Worm (Caenorhabditis elegans) whole organism, L4/young adult: ENCODE results near the gene F11A5.5.

Source experiments
- W03F9.2 ChIP-seq: fragments of 150-350 bp; optimal IDR thresholded peaks from 2 replicates; lab custom pipeline; 2014; ENCODE audit warnings: missing biosample characterization, missing genetic modification characterization
- dao-5 ChIP-seq: sonication (generic microtip); optimal IDR thresholded peaks from 2 replicates; lab custom pipeline; 2016; ENCODE audit warnings: missing genotype, missing genetic modification characterization, moderate library complexity, missing compliant biosample characterization
- him-1 ChIP-seq: sonication (generic microtip); optimal IDR thresholded peaks from 2 replicates; lab custom pipeline; 2016; ENCODE audit warnings: missing genotype, missing genetic modification reagents, missing genetic modification characterization, missing compliant biosample characterization

DNA sequence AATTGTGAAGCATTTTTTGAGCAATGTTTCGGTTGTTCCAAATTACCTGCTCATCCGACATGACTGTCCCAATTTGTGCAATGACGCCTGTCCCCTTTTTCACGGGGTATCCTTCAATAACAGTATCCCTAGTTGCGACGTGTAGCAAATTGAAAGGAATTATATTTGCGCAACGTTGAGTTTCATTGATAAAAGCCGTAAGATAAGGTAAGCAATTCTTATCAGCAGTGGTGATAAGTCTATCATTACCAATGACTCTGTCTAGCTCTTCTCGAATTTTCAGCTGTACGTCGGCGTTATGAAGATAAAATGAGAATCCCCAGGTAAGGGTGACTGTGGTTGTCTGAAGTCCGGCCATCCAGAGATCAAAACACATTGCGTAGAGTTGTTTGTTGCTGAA is 24.0 kb upstream of the F11A5.5 start:
- no peak for TF ChIP-seq W03F9.2
- no peak for TF ChIP-seq him-1
- TF ChIP-seq dao-5 (tag; lab: Kevin White, UChicago), result no peak
